Fruit fly (Drosophila melanogaster): Measurements from ENCODE around the gene CG18418.

DNA sequence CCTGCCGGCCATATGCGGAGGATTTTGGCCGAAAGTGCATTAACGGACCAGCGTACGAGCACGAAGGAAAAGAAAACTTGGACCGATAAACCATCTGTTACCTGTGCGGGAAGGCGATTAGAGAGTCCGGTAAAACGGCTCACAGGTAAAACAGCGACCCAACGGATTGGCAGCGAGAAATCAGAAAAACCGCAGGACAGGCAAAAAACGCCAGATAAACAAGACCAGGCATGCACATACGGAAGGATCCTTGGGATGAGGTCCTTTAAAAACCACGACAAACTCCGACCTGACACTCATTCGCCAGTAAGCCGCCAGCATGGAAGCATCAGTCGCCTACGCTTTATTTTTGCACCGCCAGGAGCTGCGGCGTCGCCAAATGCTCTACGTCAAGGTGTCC is 12.3 kb downstream of the CG18418 start, which contains the start of gene CG34266:
- TF ChIP-seq Sin3A (optimal IDR thresholded peaks at IDR 0.05) (no peak), ttk (optimal IDR thresholded peaks at IDR 0.05) (no peak)

All from Kc167 (cell line).